Worm (Caenorhabditis elegans) whole organism, dauer: Measurements from ENCODE around the gene C15B12.4.

Source experiments
- unc-62 ChIP-seq: sonication (generic microtip); optimal IDR thresholded peaks from 2 replicates; lab custom pipeline; 2017; ENCODE audit warnings: missing biosample characterization, missing genetic modification reagents, missing genetic modification characterization

The C15B12.4 gene

ce11 chrX:6440464-6440863 lies 33.1 kb downstream of the C15B12.4 start, which contains the start of gene K10C2.14:
TSS of gene K10C2.14 (minus strand) at chrX:6440564.
- TF ChIP-seq unc-62, result no peak

ce11 chrX:6437545-6437944 lies 36.0 kb downstream of the C15B12.4 start, which contains the start of gene K10C2.8:
TSS of gene K10C2.8 (minus strand) at chrX:6437645.
- no peak for TF ChIP-seq unc-62

- TF ChIP-seq unc-62, result no peak
Measured at ce11 chrX:6435812-6436211, 37.7 kb downstream of the C15B12.4 start.

ce11 chrX:6433688-6434087 lies 39.9 kb downstream of the C15B12.4 start, which contains the start of gene K10C2.2:
TSS of gene K10C2.2 (minus strand) at chrX:6433788.
- no peak for TF ChIP-seq unc-62

- TF ChIP-seq unc-62, result no peak
Measured at ce11 chrX:6430510-6430909, 43.0 kb downstream of the C15B12.4 start, which contains the start of gene ctsa-2. TSS of gene ctsa-2 (minus strand) at chrX:6430610.

- TF ChIP-seq unc-62, result no peak
Measured at ce11 chrX:6429552-6429951, 44.0 kb downstream of the C15B12.4 start.

ce11 chrX:6427147-6427546 lies 46.4 kb downstream of the C15B12.4 start:
- no peak for TF ChIP-seq unc-62

ce11 chrX:6420681-6421080 lies 52.9 kb downstream of the C15B12.4 start, which contains the start of gene K10C2.12:
TSS of gene K10C2.12 (minus strand) at chrX:6420781.
- TF ChIP-seq unc-62, result no peak
